Fruit fly (Drosophila melanogaster) whole organism, embryonic: Measurements from ENCODE around the gene Gyc89Da.
A peak's percentile ranks its signal among the peaks of the same experiment; 100 is the strongest.

ENCODE experiments used
- CG10462 ChIP-seq: fragments of 200-800 bp; sonication (Bioruptor generic); optimal IDR thresholded peaks from 2 replicates; lab custom pipeline; 2016; ENCODE audit warnings: missing biosample characterization, missing genetic modification characterization
- CG11093 ChIP-seq: fragments of 200-800 bp; sonication (Bioruptor generic); IDR thresholded peaks from 3 replicates; pipeline ENCODE4 v1.3.6; 2022; ENCODE audit warnings: missing biosample characterization, missing genetic modification characterization
- CG12769 ChIP-seq: fragments of 200-800 bp; sonication (Bioruptor generic); optimal IDR thresholded peaks from 2 replicates; lab custom pipeline; 2019; ENCODE audit warnings: missing biosample characterization, mild to moderate bottlenecking, missing genetic modification characterization, moderate library complexity
- CG13287 ChIP-seq: fragments of 200-800 bp; sonication (Bioruptor generic); IDR thresholded peaks from 2 replicates; pipeline ENCODE4 v1.3.6; 2022; ENCODE audit warnings: missing biosample characterization, missing genetic modification characterization; ENCODE audit not compliant: partially characterized antibody
- CG14667 ChIP-seq: fragments of 200-800 bp; sonication (Bioruptor generic); IDR thresholded peaks from 2 replicates; pipeline ENCODE4 v1.3.6; 2022; ENCODE audit warnings: missing biosample characterization, missing genetic modification characterization
- CG14710 ChIP-seq: fragments of 200-800 bp; sonication (Bioruptor generic); optimal IDR thresholded peaks from 3 replicates; lab custom pipeline; 2019; ENCODE audit warnings: missing biosample characterization, mild to moderate bottlenecking, missing genetic modification characterization, moderate library complexity
- CG14860 ChIP-seq: fragments of 200-800 bp; sonication (Bioruptor generic); IDR thresholded peaks from 3 replicates; pipeline ENCODE4 v1.3.6; 2022; ENCODE audit warnings: missing biosample characterization, missing genetic modification characterization; ENCODE audit not compliant: partially characterized antibody
- CG15073 ChIP-seq: fragments of 200-800 bp; sonication (Bioruptor generic); optimal IDR thresholded peaks from 2 replicates; lab custom pipeline; 2016; ENCODE audit warnings: missing biosample characterization, missing genetic modification characterization
- CG15601 ChIP-seq: fragments of 200-800 bp; sonication (Bioruptor generic); optimal IDR thresholded peaks from 3 replicates; lab custom pipeline; 2019; ENCODE audit warnings: missing biosample characterization, mild to moderate bottlenecking, missing genetic modification characterization, moderate library complexity
- CG16863 ChIP-seq: fragments of 200-800 bp; sonication (Bioruptor generic); optimal IDR thresholded peaks from 3 replicates; lab custom pipeline; 2016; ENCODE audit warnings: missing biosample characterization, missing genetic modification characterization
- CG17385 ChIP-seq: fragments of 200-800 bp; sonication (Bioruptor generic); optimal IDR thresholded peaks from 3 replicates; lab custom pipeline; 2018; ENCODE audit warnings: missing biosample characterization, mild to moderate bottlenecking, missing genetic modification characterization
- CG18619 ChIP-seq: fragments of 200-800 bp; sonication (Bioruptor generic); optimal IDR thresholded peaks from 3 replicates; lab custom pipeline; 2017; ENCODE audit warnings: missing biosample characterization, mild to moderate bottlenecking, missing genetic modification characterization
- CG30020 ChIP-seq: fragments of 200-800 bp; optimal IDR thresholded peaks from 2 replicates; lab custom pipeline; 2019; ENCODE audit warnings: missing biosample characterization, mild to moderate bottlenecking, missing genetic modification characterization, moderate library complexity
- CG31441 ChIP-seq: fragments of 200-800 bp; sonication (Bioruptor generic); IDR thresholded peaks from 2 replicates; pipeline ENCODE4 v1.3.6; 2022; ENCODE audit warnings: missing biosample characterization, missing genetic modification characterization
- CG3163 ChIP-seq: fragments of 200-800 bp; sonication (Bioruptor generic); optimal IDR thresholded peaks from 3 replicates; lab custom pipeline; 2016; ENCODE audit warnings: missing biosample characterization, missing genetic modification characterization
- CG34376 ChIP-seq: fragments of 200-800 bp; sonication (Bioruptor generic); optimal IDR thresholded peaks from 2 replicates; lab custom pipeline; 2018; ENCODE audit warnings: missing biosample characterization, mild to moderate bottlenecking, missing genetic modification characterization
- CG4854 ChIP-seq: fragments of 200-800 bp; sonication (Bioruptor generic); optimal IDR thresholded peaks from 2 replicates; lab custom pipeline; 2016; ENCODE audit warnings: missing biosample characterization, missing genetic modification characterization, inconsistent platforms
- CG5245 ChIP-seq: fragments of 200-800 bp; sonication (Bioruptor generic); optimal IDR thresholded peaks from 3 replicates; lab custom pipeline; 2016; ENCODE audit warnings: missing biosample characterization, missing genetic modification characterization
- CG5953 ChIP-seq: fragments of 200-800 bp; sonication (Bioruptor generic); IDR thresholded peaks from 2 replicates; pipeline ENCODE4 v1.3.6; 2022; ENCODE audit warnings: missing biosample characterization, missing genetic modification characterization
- CG9876 ChIP-seq: fragments of 200-800 bp; sonication (Bioruptor generic); optimal IDR thresholded peaks from 2 replicates; lab custom pipeline; 2016; ENCODE audit warnings: missing biosample characterization, missing genetic modification characterization
- Dll ChIP-seq: fragments of 200-800 bp; sonication (Bioruptor generic); IDR thresholded peaks from 4 replicates; pipeline ENCODE4 v1.3.6; 2022; ENCODE audit warnings: missing biosample characterization, missing genetic modification characterization; ENCODE audit not compliant: partially characterized antibody
- E2f2 ChIP-seq: fragments of 200-800 bp; sonication (Bioruptor generic); IDR thresholded peaks from 2 replicates; pipeline ENCODE4 v1.3.6; 2022; ENCODE audit warnings: missing biosample characterization, missing genetic modification characterization
- Ets65A ChIP-seq: fragments of 200-800 bp; sonication (Bioruptor generic); peaks from one replicate; lab custom pipeline; 2016; ENCODE audit warnings: missing biosample characterization, missing genetic modification characterization
- Gsc ChIP-seq: fragments of 200-800 bp; sonication (Bioruptor generic); IDR thresholded peaks from 2 replicates; pipeline ENCODE4 v1.3.6; 2022; ENCODE audit warnings: missing biosample characterization, missing genetic modification characterization
- Hr3 ChIP-seq: fragments of 200-800 bp; sonication (Bioruptor generic); optimal IDR thresholded peaks from 3 replicates; lab custom pipeline; 2016; ENCODE audit warnings: missing biosample characterization, missing genetic modification characterization
- Lhr ChIP-seq: fragments of 200-800 bp; sonication (Bioruptor generic); optimal IDR thresholded peaks from 3 replicates; lab custom pipeline; 2017; ENCODE audit warnings: mild to moderate bottlenecking, missing biosample characterization, missing genetic modification reagents, missing genetic modification characterization
- Mad ChIP-seq: fragments of 200-800 bp; sonication (Bioruptor generic); optimal IDR thresholded peaks from 2 replicates; lab custom pipeline; 2016; ENCODE audit warnings: missing biosample characterization, missing genetic modification characterization
- Max ChIP-seq: fragments of 200-800 bp; sonication (Bioruptor generic); optimal IDR thresholded peaks from 2 replicates; lab custom pipeline; 2016; ENCODE audit warnings: missing biosample characterization, mild to moderate bottlenecking, missing genetic modification characterization
- Spps ChIP-seq: fragments of 200-800 bp; sonication (Bioruptor generic); optimal IDR thresholded peaks from 2 replicates; lab custom pipeline; 2018; ENCODE audit warnings: missing biosample characterization, mild to moderate bottlenecking, missing genetic modification characterization
- Trl ChIP-seq, 3 experiments: fragments of >200 bp in 2 of 3; fragments of 200-800 bp in 1 of 3; sonication (Bioruptor generic) in 1 of 3; optimal IDR thresholded peaks; 2 replicates in 1 of 3; 3 replicates in 2 of 3; lab custom pipeline; 2016 to 2017; ENCODE audit warnings: missing biosample characterization in 1 of 3, missing genetic modification characterization in 1 of 3
- dmrt11E ChIP-seq: fragments of 200-800 bp; sonication (Bioruptor generic); optimal IDR thresholded peaks from 3 replicates; lab custom pipeline; 2018; ENCODE audit warnings: missing biosample characterization, mild to moderate bottlenecking, missing genetic modification characterization, moderate library complexity
- dmrt99B ChIP-seq: fragments of 200-800 bp; sonication (Bioruptor generic); optimal IDR thresholded peaks from 2 replicates; lab custom pipeline; 2018; ENCODE audit warnings: missing biosample characterization, mild to moderate bottlenecking, missing genetic modification characterization, moderate library complexity
- dysf ChIP-seq: fragments of 200-800 bp; sonication (Bioruptor generic); IDR thresholded peaks from 3 replicates; pipeline ENCODE4 v1.3.6; 2022; ENCODE audit warnings: missing biosample characterization, missing genetic modification characterization
- emc ChIP-seq: fragments of 200-800 bp; sonication (Bioruptor generic); optimal IDR thresholded peaks from 2 replicates; lab custom pipeline; 2016; ENCODE audit warnings: missing biosample characterization, missing genetic modification characterization
- gem ChIP-seq: fragments of 200-800 bp; sonication (Bioruptor generic); optimal IDR thresholded peaks from 2 replicates; lab custom pipeline; 2019; ENCODE audit warnings: missing biosample characterization, mild to moderate bottlenecking, missing genetic modification characterization, moderate library complexity
- gfzf ChIP-seq: fragments of 200-800 bp; sonication (Bioruptor generic); optimal IDR thresholded peaks from 2 replicates; lab custom pipeline; 2016; ENCODE audit warnings: missing biosample characterization, mild to moderate bottlenecking, missing genetic modification characterization, moderate library complexity
- gsb ChIP-seq: fragments of 200-800 bp; sonication (Bioruptor generic); IDR thresholded peaks from 2 replicates; pipeline ENCODE4 v1.3.6; 2022; ENCODE audit warnings: missing biosample characterization, missing genetic modification characterization
- h ChIP-seq: fragments of >200 bp; optimal IDR thresholded peaks from 2 replicates; lab custom pipeline; 2017
- ham ChIP-seq: fragments of 200-800 bp; sonication (Bioruptor generic); IDR thresholded peaks from 2 replicates; pipeline ENCODE4 v1.3.6; 2022; ENCODE audit warnings: missing biosample characterization, missing genetic modification characterization
- hbn ChIP-seq: fragments of 200-800 bp; sonication (Bioruptor generic); IDR thresholded peaks from 2 replicates; pipeline ENCODE4 v1.3.6; 2022; ENCODE audit warnings: missing biosample characterization, missing genetic modification characterization; ENCODE audit not compliant: partially characterized antibody
- her ChIP-seq: fragments of 200-800 bp; sonication (Bioruptor generic); optimal IDR thresholded peaks from 2 replicates; lab custom pipeline; 2016; ENCODE audit warnings: missing biosample characterization, missing genetic modification characterization
- hkb ChIP-seq, 2 experiments: fragments of 200-800 bp in 1 of 2; fragments of >200 bp in 1 of 2; sonication (Bioruptor generic) in 1 of 2; IDR thresholded peaks in 1 of 2; optimal IDR thresholded peaks in 1 of 2; 2 replicates each; pipeline versions ENCODE4 v1.3.6 to Lab custom; 2017 to 2022; ENCODE audit warnings: missing biosample characterization in 1 of 2, missing genetic modification characterization in 1 of 2
- nmo ChIP-seq: fragments of 200-800 bp; sonication (Bioruptor generic); optimal IDR thresholded peaks from 2 replicates; lab custom pipeline; 2018; ENCODE audit warnings: missing biosample characterization, mild to moderate bottlenecking, missing genetic modification characterization, moderate library complexity
- nom ChIP-seq: fragments of 200-800 bp; sonication (Bioruptor generic); optimal IDR thresholded peaks from 2 replicates; lab custom pipeline; 2017; ENCODE audit warnings: missing biosample characterization, missing genetic modification characterization, mild to moderate bottlenecking, moderate library complexity, missing genetic modification reagents
- p53 ChIP-seq: fragments of 200-800 bp; sonication (Bioruptor generic); optimal IDR thresholded peaks from 2 replicates; lab custom pipeline; 2016; ENCODE audit warnings: missing biosample characterization, missing genetic modification characterization
- stwl ChIP-seq: fragments of 200-800 bp; sonication (Bioruptor generic); optimal IDR thresholded peaks from 3 replicates; lab custom pipeline; 2018; ENCODE audit warnings: missing biosample characterization, mild to moderate bottlenecking, missing genetic modification characterization, moderate library complexity
- trem ChIP-seq: fragments of 200-800 bp; optimal IDR thresholded peaks from 3 replicates; lab custom pipeline; 2019; ENCODE audit warnings: missing biosample characterization, mild to moderate bottlenecking, missing genetic modification characterization, moderate library complexity
- unpg ChIP-seq: fragments of 200-800 bp; sonication (Bioruptor generic); optimal IDR thresholded peaks from 3 replicates; lab custom pipeline; 2018; ENCODE audit warnings: missing biosample characterization, mild to moderate bottlenecking, missing genetic modification characterization, moderate library complexity
- usp ChIP-seq: fragments of >200 bp; optimal IDR thresholded peaks from 2 replicates; lab custom pipeline; 2017; ENCODE audit warnings: missing biosample characterization, missing genetic modification characterization
- vnd ChIP-seq: fragments of 200-800 bp; sonication (Bioruptor generic); IDR thresholded peaks from 3 replicates; pipeline ENCODE4 v1.3.6; 2022; ENCODE audit warnings: missing biosample characterization, missing genetic modification characterization; ENCODE audit not compliant: partially characterized antibody
- wor ChIP-seq: fragments of 200-800 bp; sonication (Bioruptor generic); IDR thresholded peaks from 2 replicates; pipeline ENCODE4 v1.3.6; 2022; ENCODE audit warnings: missing biosample characterization, missing genetic modification characterization

Gyc89Da gene

dm6 chr3R:16453597-16453996, 18.8 kb upstream of the Gyc89Da start, which contains the start of gene Pak3 (continued):
- TF ChIP-seq wor (GFP tag; lab: Robert Waterston, UW): no peak
- no peak for TF ChIP-seq ham (GFP tag; lab: Robert Waterston, UW)
- TF ChIP-seq her: no peak
- TF ChIP-seq dmrt11E (tag; lab: Kevin White, UChicago): no peak
- TF ChIP-seq E2f2 (GFP tag; lab: Robert Waterston, UW): peak; percentile 68
- TF ChIP-seq CG5245: no peak
- no peak for TF ChIP-seq CG11093 (GFP tag; lab: Robert Waterston, UW)
- no peak for TF ChIP-seq CG14667 (GFP tag; lab: Robert Waterston, UW)
- no peak for TF ChIP-seq CG12769 (tag; lab: Kevin White, UChicago)
- no peak for TF ChIP-seq Max (GFP tag; lab: Kevin White, UChicago)
- TF ChIP-seq CG5953: 0 out of 2 replicates have a peak, but pooled peaks have one; percentile 26
- no peak for TF ChIP-seq Gsc
- peak; percentile 60; the same call in 3 of the 4 replicates for TF ChIP-seq Dll (GFP tag; lab: Robert Waterston, UW)
- peak; percentile 81 for TF ChIP-seq gfzf (GFP tag; lab: Kevin White, UChicago)
- TF ChIP-seq trem: peak; percentile 80
- TF ChIP-seq Hr3 (GFP tag; lab: Kevin White, UChicago): no peak
- TF ChIP-seq gem (tag; lab: Kevin White, UChicago): no peak
- TF ChIP-seq dysf (GFP tag; lab: Robert Waterston, UW): no peak
- TF ChIP-seq CG9876: no peak
- no peak for TF ChIP-seq CG15073 (GFP tag; lab: Kevin White, UChicago)
- peak; percentile 77 for TF ChIP-seq stwl (tag; lab: Kevin White, UChicago)
- no peak for TF ChIP-seq CG3163 (GFP tag; lab: Kevin White, UChicago)
- TF ChIP-seq CG16863: no peak
- no peak for TF ChIP-seq CG34376
- TF ChIP-seq CG14860 (GFP tag; lab: Robert Waterston, UW): peak; percentile 53; the same call in 1 of the 3 replicates
- no peak for TF ChIP-seq usp (GFP tag; lab: Kevin White, UChicago)
- TF ChIP-seq nmo (GFP tag; lab: Kevin White, UChicago): peak; percentile 49
- no peak for TF ChIP-seq CG18619 (GFP tag; lab: Kevin White, UChicago)
- TF ChIP-seq CG30020: peak; percentile 37
- TF ChIP-seq Ets65A (GFP tag; lab: Kevin White, UChicago): no peak
- no peak for TF ChIP-seq CG31441 (GFP tag; lab: Robert Waterston, UW)
- no peak for TF ChIP-seq hkb (optimal IDR thresholded peaks at IDR 0.05; lab: Kevin White, UChicago)
- TF ChIP-seq hkb (GFP tag; IDR thresholded peaks at IDR 0.05; lab: Robert Waterston, UW): no peak
- no peak for TF ChIP-seq CG4854 (GFP tag; lab: Kevin White, UChicago)
- no peak for TF ChIP-seq p53 (GFP tag; lab: Kevin White, UChicago)
- TF ChIP-seq Trl (optimal IDR thresholded peaks at IDR 0.05; lab: Kevin White, UChicago): no peak
- TF ChIP-seq Trl (GFP tag; optimal IDR thresholded peaks at IDR 0.05; lab: Kevin White, UChicago): no peak
- TF ChIP-seq Lhr (GFP tag; lab: Kevin White, UChicago): peak; percentile 32
- TF ChIP-seq Spps (tag; lab: Kevin White, UChicago): no peak
- no peak for TF ChIP-seq dmrt99B
- TF ChIP-seq gsb (GFP tag; lab: Robert Waterston, UW): no peak
- no peak for TF ChIP-seq CG15601 (tag; lab: Kevin White, UChicago)
- peak; percentile 79 for TF ChIP-seq CG13287 (GFP tag; lab: Robert Waterston, UW)
- TF ChIP-seq unpg (GFP tag; lab: Kevin White, UChicago): no peak
- TF ChIP-seq h (lab: Kevin White, UChicago): no peak
- peak; percentile 80 for TF ChIP-seq hbn (GFP tag; lab: Robert Waterston, UW)
- TF ChIP-seq CG10462 (GFP tag; lab: Kevin White, UChicago): no peak
- peak; percentile 63 for TF ChIP-seq vnd (GFP tag; lab: Robert Waterston, UW)
- TF ChIP-seq emc: no peak
- peak; percentile 2 for TF ChIP-seq nom (GFP tag; lab: Kevin White, UChicago)
- TF ChIP-seq CG14710 (tag; lab: Kevin White, UChicago): peak; percentile 90
- no peak for TF ChIP-seq Mad (GFP tag; lab: Kevin White, UChicago)
- TF ChIP-seq CG17385 (GFP tag; lab: Kevin White, UChicago): peak; percentile 6
